Worm (Caenorhabditis elegans): ENCODE results near the gene F22H10.3.

Gene F22H10.3

ce11 chrX:16643246-16643645, 34.3 kb downstream of the F22H10.3 start:
- no peak for TF ChIP-seq flt-1 (GFP tag; IDR thresholded peaks at IDR 0.05)
- no peak for TF ChIP-seq aly-1 (tag; optimal IDR thresholded peaks at IDR 0.05)
- no peak for TF ChIP-seq ceh-13 (GFP tag; optimal IDR thresholded peaks at IDR 0.05)
- no peak for TF ChIP-seq hmg-4 (GFP tag; optimal IDR thresholded peaks at IDR 0.05)
- TF ChIP-seq tbx-11 (GFP tag; IDR thresholded peaks at IDR 0.05) = no peak
- TF ChIP-seq hmbx-1 (tag; optimal IDR thresholded peaks at IDR 0.05) = no peak
- no peak for TF ChIP-seq B0310.2 (tag; optimal IDR thresholded peaks at IDR 0.05)
- TF ChIP-seq ceh-36 (tag; optimal IDR thresholded peaks at IDR 0.05) = no peak
- TF ChIP-seq F13C5.2 (tag; optimal IDR thresholded peaks at IDR 0.05) = no peak
- no peak for TF ChIP-seq tbx-37 (GFP tag; conservative IDR thresholded peaks at IDR 0.05)
- no peak for TF ChIP-seq hnd-1 (tag; optimal IDR thresholded peaks at IDR 0.05)
- no peak for TF ChIP-seq pes-1 (GFP tag; IDR thresholded peaks at IDR 0.05)

- TF ChIP-seq hmbx-1 (tag; optimal IDR thresholded peaks at IDR 0.05) (no peak), ama-1 (optimal IDR thresholded peaks at IDR 0.05) (no peak), ceh-36 (tag; optimal IDR thresholded peaks at IDR 0.05) (no peak), pes-1 (GFP tag; IDR thresholded peaks at IDR 0.05) (no peak), hmg-4 (GFP tag; optimal IDR thresholded peaks at IDR 0.05) (no peak), tbx-11 (GFP tag; IDR thresholded peaks at IDR 0.05) (no peak), aly-1 (tag; optimal IDR thresholded peaks at IDR 0.05) (no peak), hnd-1 (tag; optimal IDR thresholded peaks at IDR 0.05) (no peak), B0310.2 (tag; optimal IDR thresholded peaks at IDR 0.05) (no peak), ceh-13 (GFP tag; optimal IDR thresholded peaks at IDR 0.05) (no peak), flt-1 (GFP tag; IDR thresholded peaks at IDR 0.05) (no peak), tbx-37 (GFP tag; conservative IDR thresholded peaks at IDR 0.05) (no peak), F13C5.2 (tag; optimal IDR thresholded peaks at IDR 0.05) (no peak), ets-7 (tag; optimal IDR thresholded peaks at IDR 0.05) (no peak), sea-1 (GFP tag; conservative IDR thresholded peaks at IDR 0.05) (no peak), scrt-1 (GFP tag; IDR thresholded peaks at IDR 0.05) (no peak), tra-4 (tag; optimal IDR thresholded peaks at IDR 0.05) (no peak)
Observed at ce11 chrX:16641678-16642077, 35.8 kb downstream of the F22H10.3 start.

ce11 chrX:16634708-16635107, 42.8 kb downstream of the F22H10.3 start:
- TF ChIP-seq tbx-11 (GFP tag; IDR thresholded peaks at IDR 0.05) = peak; percentile 96
- TF ChIP-seq pes-1 (GFP tag; IDR thresholded peaks at IDR 0.05) = peak; percentile 97
- TF ChIP-seq hmg-4 (GFP tag; optimal IDR thresholded peaks at IDR 0.05) = peak; percentile 98
- peak; percentile 83 for TF ChIP-seq hmbx-1 (tag; optimal IDR thresholded peaks at IDR 0.05)
- TF ChIP-seq F13C5.2 (tag; optimal IDR thresholded peaks at IDR 0.05) = peak; percentile 97
- TF ChIP-seq ceh-13 (GFP tag; optimal IDR thresholded peaks at IDR 0.05) = peak; percentile 92
- TF ChIP-seq sea-1 (GFP tag; conservative IDR thresholded peaks at IDR 0.05) = peak; percentile 97
- TF ChIP-seq ama-1 (optimal IDR thresholded peaks at IDR 0.05) = no peak
- peak; percentile 96 for TF ChIP-seq flt-1 (GFP tag; IDR thresholded peaks at IDR 0.05)
- TF ChIP-seq ets-7 (tag; optimal IDR thresholded peaks at IDR 0.05) = peak; percentile 80
- peak; percentile 92 for TF ChIP-seq hnd-1 (tag; optimal IDR thresholded peaks at IDR 0.05)
- TF ChIP-seq tbx-37 (GFP tag; conservative IDR thresholded peaks at IDR 0.05) = peak; percentile 96
- TF ChIP-seq B0310.2 (tag; optimal IDR thresholded peaks at IDR 0.05) = peak; percentile 86
- TF ChIP-seq tra-4 (tag; optimal IDR thresholded peaks at IDR 0.05) = peak; percentile 77
- peak; percentile 96 for TF ChIP-seq scrt-1 (GFP tag; IDR thresholded peaks at IDR 0.05)
- TF ChIP-seq aly-1 (tag; optimal IDR thresholded peaks at IDR 0.05) = peak; percentile 95
- peak; percentile 95 for TF ChIP-seq ceh-36 (tag; optimal IDR thresholded peaks at IDR 0.05)

ce11 chrX:16634103-16634502, 43.4 kb downstream of the F22H10.3 start:
- TF ChIP-seq ceh-36 (tag; optimal IDR thresholded peaks at IDR 0.05) (no peak), B0310.2 (tag; optimal IDR thresholded peaks at IDR 0.05) (no peak), ceh-13 (GFP tag; optimal IDR thresholded peaks at IDR 0.05) (no peak), scrt-1 (GFP tag; IDR thresholded peaks at IDR 0.05) (no peak), ets-7 (tag; optimal IDR thresholded peaks at IDR 0.05) (no peak), hnd-1 (tag; optimal IDR thresholded peaks at IDR 0.05) (no peak), flt-1 (GFP tag; IDR thresholded peaks at IDR 0.05) (no peak), hmbx-1 (tag; optimal IDR thresholded peaks at IDR 0.05) (no peak)

ce11 chrX:16633052-16633451, 44.5 kb downstream of the F22H10.3 start, which contains the start of gene C06G1.1:
Gene C06G1.1 (plus strand): TSS chrX:16633352.
- no peak for TF ChIP-seq ama-1 (optimal IDR thresholded peaks at IDR 0.05)
- no peak for TF ChIP-seq hmbx-1 (tag; optimal IDR thresholded peaks at IDR 0.05)
- TF ChIP-seq scrt-1 (GFP tag; IDR thresholded peaks at IDR 0.05) = no peak
- TF ChIP-seq ceh-13 (GFP tag; optimal IDR thresholded peaks at IDR 0.05) = no peak
- no peak for TF ChIP-seq tra-4 (tag; optimal IDR thresholded peaks at IDR 0.05)
- no peak for TF ChIP-seq ets-7 (tag; optimal IDR thresholded peaks at IDR 0.05)
- no peak for TF ChIP-seq tbx-37 (GFP tag; conservative IDR thresholded peaks at IDR 0.05)
- no peak for TF ChIP-seq F13C5.2 (tag; optimal IDR thresholded peaks at IDR 0.05)
- no peak for TF ChIP-seq hnd-1 (tag; optimal IDR thresholded peaks at IDR 0.05)
- no peak for TF ChIP-seq sea-1 (GFP tag; conservative IDR thresholded peaks at IDR 0.05)
- no peak for TF ChIP-seq tbx-11 (GFP tag; IDR thresholded peaks at IDR 0.05)
- TF ChIP-seq ceh-36 (tag; optimal IDR thresholded peaks at IDR 0.05) = no peak
- no peak for TF ChIP-seq hmg-4 (GFP tag; optimal IDR thresholded peaks at IDR 0.05)
- no peak for TF ChIP-seq B0310.2 (tag; optimal IDR thresholded peaks at IDR 0.05)
- TF ChIP-seq pes-1 (GFP tag; IDR thresholded peaks at IDR 0.05) = no peak
- no peak for TF ChIP-seq flt-1 (GFP tag; IDR thresholded peaks at IDR 0.05)
- no peak for TF ChIP-seq aly-1 (tag; optimal IDR thresholded peaks at IDR 0.05)

ce11 chrX:16631847-16632246, 45.7 kb downstream of the F22H10.3 start:
- TF ChIP-seq F13C5.2 (tag; optimal IDR thresholded peaks at IDR 0.05) = no peak
- TF ChIP-seq tra-4 (tag; optimal IDR thresholded peaks at IDR 0.05) = no peak
- TF ChIP-seq scrt-1 (GFP tag; IDR thresholded peaks at IDR 0.05) = no peak
- TF ChIP-seq pes-1 (GFP tag; IDR thresholded peaks at IDR 0.05) = no peak
- no peak for TF ChIP-seq aly-1 (tag; optimal IDR thresholded peaks at IDR 0.05)
- no peak for TF ChIP-seq ets-7 (tag; optimal IDR thresholded peaks at IDR 0.05)
- TF ChIP-seq flt-1 (GFP tag; IDR thresholded peaks at IDR 0.05) = no peak
- no peak for TF ChIP-seq ceh-36 (tag; optimal IDR thresholded peaks at IDR 0.05)
- TF ChIP-seq B0310.2 (tag; optimal IDR thresholded peaks at IDR 0.05) = no peak
- TF ChIP-seq tbx-37 (GFP tag; conservative IDR thresholded peaks at IDR 0.05) = no peak
- TF ChIP-seq sea-1 (GFP tag; conservative IDR thresholded peaks at IDR 0.05) = no peak
- TF ChIP-seq hmbx-1 (tag; optimal IDR thresholded peaks at IDR 0.05) = no peak
- no peak for TF ChIP-seq hmg-4 (GFP tag; optimal IDR thresholded peaks at IDR 0.05)
- TF ChIP-seq tbx-11 (GFP tag; IDR thresholded peaks at IDR 0.05) = no peak

ce11 chrX:16629773-16630172, 47.7 kb downstream of the F22H10.3 start:
- TF ChIP-seq ama-1 (optimal IDR thresholded peaks at IDR 0.05) (no peak), sea-1 (GFP tag; conservative IDR thresholded peaks at IDR 0.05) (no peak), scrt-1 (GFP tag; IDR thresholded peaks at IDR 0.05) (no peak), flt-1 (GFP tag; IDR thresholded peaks at IDR 0.05) (no peak), tra-4 (tag; optimal IDR thresholded peaks at IDR 0.05) (no peak), F13C5.2 (tag; optimal IDR thresholded peaks at IDR 0.05) (no peak), tbx-37 (GFP tag; conservative IDR thresholded peaks at IDR 0.05) (no peak), tbx-11 (GFP tag; IDR thresholded peaks at IDR 0.05) (no peak), pes-1 (GFP tag; IDR thresholded peaks at IDR 0.05) (no peak), ets-7 (tag; optimal IDR thresholded peaks at IDR 0.05) (no peak), aly-1 (tag; optimal IDR thresholded peaks at IDR 0.05) (no peak), ceh-36 (tag; optimal IDR thresholded peaks at IDR 0.05) (no peak), hnd-1 (tag; optimal IDR thresholded peaks at IDR 0.05) (no peak), hmg-4 (GFP tag; optimal IDR thresholded peaks at IDR 0.05) (no peak), hmbx-1 (tag; optimal IDR thresholded peaks at IDR 0.05) (no peak), B0310.2 (tag; optimal IDR thresholded peaks at IDR 0.05) (no peak), ceh-13 (GFP tag; optimal IDR thresholded peaks at IDR 0.05) (no peak)

Measured in whole organism, early embryonic.